Fruit fly (Drosophila melanogaster) whole organism, embryonic: ENCODE results near the gene PH4alphaPV.

Source experiments
- CG10274 ChIP-seq: fragments of 200-800 bp; sonication (Bioruptor generic); optimal IDR thresholded peaks from 3 replicates; lab custom pipeline; 2017; ENCODE audit warnings: missing biosample characterization, mild to moderate bottlenecking, missing genetic modification characterization
- CG11398 ChIP-seq: fragments of 200-800 bp; sonication (Bioruptor generic); optimal IDR thresholded peaks from 2 replicates; lab custom pipeline; 2016; ENCODE audit warnings: missing biosample characterization, missing genetic modification characterization
- CG12299 ChIP-seq: fragments of 200-800 bp; sonication (Bioruptor generic); optimal IDR thresholded peaks from 2 replicates; lab custom pipeline; 2018; ENCODE audit warnings: missing biosample characterization, mild to moderate bottlenecking, missing genetic modification characterization
- CG15073 ChIP-seq: fragments of 200-800 bp; sonication (Bioruptor generic); optimal IDR thresholded peaks from 2 replicates; lab custom pipeline; 2016; ENCODE audit warnings: missing biosample characterization, missing genetic modification characterization
- CG17328 ChIP-seq: fragments of 200-800 bp; sonication (Bioruptor generic); IDR thresholded peaks from 2 replicates; pipeline ENCODE4 v1.3.6; 2022; ENCODE audit warnings: missing biosample characterization, missing genetic modification characterization
- CG2202 ChIP-seq: fragments of 200-800 bp; sonication (Bioruptor generic); optimal IDR thresholded peaks from 2 replicates; lab custom pipeline; 2018; ENCODE audit warnings: missing biosample characterization, mild to moderate bottlenecking, missing genetic modification characterization
- CG3163 ChIP-seq: fragments of 200-800 bp; sonication (Bioruptor generic); optimal IDR thresholded peaks from 3 replicates; lab custom pipeline; 2016; ENCODE audit warnings: missing biosample characterization, missing genetic modification characterization
- CG32532 ChIP-seq: fragments of 200-800 bp; sonication (Bioruptor generic); IDR thresholded peaks from 2 replicates; pipeline ENCODE4 v1.3.6; 2022; ENCODE audit warnings: missing biosample characterization, missing genetic modification characterization
- CG32772 ChIP-seq: fragments of 200-800 bp; sonication (Bioruptor generic); IDR thresholded peaks from 2 replicates; pipeline ENCODE4 v1.3.6; 2022; ENCODE audit warnings: missing biosample characterization, missing genetic modification characterization
- CG4424 ChIP-seq: fragments of 200-800 bp; sonication (Bioruptor generic); optimal IDR thresholded peaks from 3 replicates; lab custom pipeline; 2016; ENCODE audit warnings: missing biosample characterization, missing genetic modification characterization
- CG6683 ChIP-seq: fragments of 200-800 bp; sonication (Bioruptor generic); optimal IDR thresholded peaks from 2 replicates; lab custom pipeline; 2017; ENCODE audit warnings: missing biosample characterization, mild to moderate bottlenecking, missing genetic modification characterization, missing genetic modification reagents
- CG7271 ChIP-seq: fragments of 200-800 bp; sonication (Bioruptor generic); optimal IDR thresholded peaks from 2 replicates; lab custom pipeline; 2018; ENCODE audit warnings: missing biosample characterization, mild to moderate bottlenecking, missing genetic modification characterization, moderate library complexity
- CG7556 ChIP-seq: fragments of 200-800 bp; sonication (Bioruptor generic); optimal IDR thresholded peaks from 2 replicates; lab custom pipeline; 2017; ENCODE audit warnings: missing biosample characterization, mild to moderate bottlenecking, missing genetic modification characterization
- CG7786 ChIP-seq: fragments of 200-800 bp; sonication (Bioruptor generic); optimal IDR thresholded peaks from 2 replicates; lab custom pipeline; 2016; ENCODE audit warnings: missing biosample characterization, missing genetic modification characterization
- CG8944 ChIP-seq: fragments of 200-800 bp; sonication (Bioruptor generic); optimal IDR thresholded peaks from 3 replicates; lab custom pipeline; 2016; ENCODE audit warnings: missing biosample characterization, missing genetic modification characterization
- CG9215 ChIP-seq: fragments of 200-800 bp; sonication (Bioruptor generic); IDR thresholded peaks from 2 replicates; pipeline ENCODE4 v1.3.6; 2022; ENCODE audit warnings: missing biosample characterization, missing genetic modification characterization
- CG9876 ChIP-seq: fragments of 200-800 bp; sonication (Bioruptor generic); optimal IDR thresholded peaks from 2 replicates; lab custom pipeline; 2016; ENCODE audit warnings: missing biosample characterization, missing genetic modification characterization
- CoRest ChIP-seq: fragments of 200-800 bp; sonication (Bioruptor generic); optimal IDR thresholded peaks from 3 replicates; lab custom pipeline; 2018; ENCODE audit warnings: missing biosample characterization, mild to moderate bottlenecking, missing genetic modification characterization, moderate library complexity
- Doc3 ChIP-seq: fragments of 200-800 bp; sonication (Bioruptor generic); IDR thresholded peaks from 3 replicates; pipeline ENCODE4 v1.3.6; 2022; ENCODE audit warnings: missing biosample characterization, missing genetic modification characterization; ENCODE audit not compliant: partially characterized antibody
- Elba2 ChIP-seq: fragments of 200-800 bp; sonication (Bioruptor generic); optimal IDR thresholded peaks from 3 replicates; lab custom pipeline; 2016; ENCODE audit warnings: missing biosample characterization, missing genetic modification characterization
- Ets97D ChIP-seq: fragments of 200-800 bp; sonication (Bioruptor generic); optimal IDR thresholded peaks from 3 replicates; lab custom pipeline; 2016; ENCODE audit warnings: missing biosample characterization, missing genetic modification characterization
- Gsc ChIP-seq: fragments of 200-800 bp; sonication (Bioruptor generic); IDR thresholded peaks from 2 replicates; pipeline ENCODE4 v1.3.6; 2022; ENCODE audit warnings: missing biosample characterization, missing genetic modification characterization
- H15 ChIP-seq: fragments of 200-800 bp; sonication (Bioruptor generic); IDR thresholded peaks from 3 replicates; pipeline ENCODE4 v1.3.6; 2022; ENCODE audit warnings: missing biosample characterization, missing genetic modification characterization
- HLH4C ChIP-seq: fragments of 200-800 bp; sonication (Bioruptor generic); IDR thresholded peaks from 3 replicates; pipeline ENCODE4 v1.3.6; 2022; ENCODE audit warnings: missing biosample characterization, missing genetic modification characterization; ENCODE audit not compliant: partially characterized antibody
- MESR4 ChIP-seq: fragments of 200-800 bp; sonication (Bioruptor generic); optimal IDR thresholded peaks from 2 replicates; lab custom pipeline; 2018; ENCODE audit warnings: missing biosample characterization, mild to moderate bottlenecking, missing genetic modification characterization, moderate library complexity
- MTF-1 ChIP-seq: fragments of 200-800 bp; sonication (Bioruptor generic); optimal IDR thresholded peaks from 2 replicates; lab custom pipeline; 2018; ENCODE audit warnings: missing biosample characterization, mild to moderate bottlenecking, missing genetic modification characterization, borderline replicate concordance
- Pdp1 ChIP-seq, 2 experiments: fragments of 200-800 bp; sonication (Bioruptor generic); optimal IDR thresholded peaks; 3 replicates each; lab custom pipeline; 2016; ENCODE audit warnings: missing biosample characterization in 2 of 2, missing genetic modification characterization in 2 of 2, mild to moderate bottlenecking in 1 of 2, moderate library complexity in 1 of 2
- ac ChIP-seq: fragments of 200-800 bp; sonication (Bioruptor generic); optimal IDR thresholded peaks from 3 replicates; lab custom pipeline; 2017; ENCODE audit warnings: missing biosample characterization, mild to moderate bottlenecking, missing genetic modification characterization
- amos ChIP-seq: fragments of 200-800 bp; sonication (Bioruptor generic); IDR thresholded peaks from 2 replicates; pipeline ENCODE4 v1.3.6; 2022; ENCODE audit warnings: missing biosample characterization, missing genetic modification characterization; ENCODE audit not compliant: partially characterized antibody
- ara ChIP-seq: fragments of 200-800 bp; sonication (Bioruptor generic); IDR thresholded peaks from 2 replicates; pipeline ENCODE4 v1.3.6; 2022; ENCODE audit warnings: missing biosample characterization, missing genetic modification characterization
- cg ChIP-seq: fragments of 200-800 bp; sonication (Bioruptor generic); optimal IDR thresholded peaks from 3 replicates; lab custom pipeline; 2019; ENCODE audit warnings: missing biosample characterization, mild to moderate bottlenecking, missing genetic modification characterization, moderate library complexity
- corto ChIP-seq: fragments of 200-800 bp; sonication (Bioruptor generic); optimal IDR thresholded peaks from 2 replicates; lab custom pipeline; 2016; ENCODE audit warnings: missing biosample characterization, mild to moderate bottlenecking, missing genetic modification characterization, moderate library complexity
- dimm ChIP-seq: fragments of 200-800 bp; sonication (Bioruptor generic); IDR thresholded peaks from 2 replicates; pipeline ENCODE4 v1.3.6; 2022; ENCODE audit warnings: missing biosample characterization, missing genetic modification characterization
- eyg ChIP-seq: fragments of 200-800 bp; sonication (Bioruptor generic); optimal IDR thresholded peaks from 3 replicates; lab custom pipeline; 2016; ENCODE audit warnings: missing biosample characterization, missing genetic modification characterization
- fd102C ChIP-seq: fragments of 200-800 bp; sonication (Bioruptor generic); optimal IDR thresholded peaks from 2 replicates; lab custom pipeline; 2018; ENCODE audit warnings: missing biosample characterization, mild to moderate bottlenecking, missing genetic modification characterization, moderate library complexity
- fd3F ChIP-seq: fragments of 200-800 bp; sonication (Bioruptor generic); optimal IDR thresholded peaks from 2 replicates; lab custom pipeline; 2018; ENCODE audit warnings: missing biosample characterization, mild to moderate bottlenecking, missing genetic modification characterization, moderate library complexity
- fru ChIP-seq: fragments of >200 bp; optimal IDR thresholded peaks from 2 replicates; lab custom pipeline; 2017
- fu2 ChIP-seq: fragments of 200-800 bp; sonication (Bioruptor generic); optimal IDR thresholded peaks from 2 replicates; lab custom pipeline; 2016; ENCODE audit warnings: missing biosample characterization, missing genetic modification characterization
- grau ChIP-seq: fragments of 200-800 bp; optimal IDR thresholded peaks from 3 replicates; lab custom pipeline; 2019; ENCODE audit warnings: missing biosample characterization, mild to moderate bottlenecking, missing genetic modification characterization, moderate library complexity
- grn ChIP-seq: fragments of 200-800 bp; sonication (Bioruptor generic); optimal IDR thresholded peaks from 3 replicates; lab custom pipeline; 2017; ENCODE audit warnings: missing biosample characterization, missing genetic modification characterization
- ham ChIP-seq: fragments of 200-800 bp; sonication (Bioruptor generic); IDR thresholded peaks from 2 replicates; pipeline ENCODE4 v1.3.6; 2022; ENCODE audit warnings: missing biosample characterization, missing genetic modification characterization
- jing ChIP-seq: fragments of 200-800 bp; sonication (Bioruptor generic); optimal IDR thresholded peaks from 2 replicates; lab custom pipeline; 2018; ENCODE audit warnings: missing biosample characterization, mild to moderate bottlenecking, missing genetic modification characterization
- klu ChIP-seq: fragments of 200-800 bp; sonication (Bioruptor generic); IDR thresholded peaks from 2 replicates; pipeline ENCODE4 v1.3.6; 2022; ENCODE audit warnings: missing biosample characterization, missing genetic modification characterization
- lmd ChIP-seq: fragments of 200-800 bp; sonication (Bioruptor generic); IDR thresholded peaks from 2 replicates; pipeline ENCODE4 v1.3.6; 2022; ENCODE audit warnings: missing biosample characterization, missing genetic modification characterization
- nerfin-2 ChIP-seq: fragments of 200-800 bp; sonication (Bioruptor generic); IDR thresholded peaks from 2 replicates; pipeline ENCODE4 v1.3.6; 2022; ENCODE audit warnings: missing biosample characterization, missing genetic modification characterization; ENCODE audit not compliant: partially characterized antibody
- nmo ChIP-seq: fragments of 200-800 bp; sonication (Bioruptor generic); optimal IDR thresholded peaks from 2 replicates; lab custom pipeline; 2018; ENCODE audit warnings: missing biosample characterization, mild to moderate bottlenecking, missing genetic modification characterization, moderate library complexity
- salm ChIP-seq: fragments of 200-800 bp; sonication (Bioruptor generic); optimal IDR thresholded peaks from 2 replicates; lab custom pipeline; 2018; ENCODE audit warnings: missing biosample characterization, mild to moderate bottlenecking, missing genetic modification characterization
- sd ChIP-seq: fragments of 200-800 bp; sonication (Bioruptor generic); optimal IDR thresholded peaks from 3 replicates; lab custom pipeline; 2018; ENCODE audit warnings: missing biosample characterization, mild to moderate bottlenecking, missing genetic modification characterization, moderate library complexity
- tio ChIP-seq: fragments of 200-800 bp; sonication (Bioruptor generic); optimal IDR thresholded peaks from 2 replicates; lab custom pipeline; 2017; ENCODE audit warnings: missing biosample characterization, missing genetic modification characterization, inconsistent platforms

The PH4alphaPV gene

dm6 chr3R:30601440-30602256 is 46.7 kb downstream of the PH4alphaPV start, which contains the start of the genes CG2246 and CG31021:
Gene CG2246, minus strand, starts transcription at chr3R:30601489.
Gene CG31021, plus strand, starts transcription at chr3R:30602206.
- TF ChIP-seq CG7786 (peak; percentile 56), CG7271 (tag; lab: Kevin White, UChicago) (no peak), CG9215 (GFP tag; lab: Robert Waterston, UW) (peak; percentile 60), Ets97D (GFP tag; lab: Kevin White, UChicago) (peak; percentile 86), salm (tag; lab: Kevin White, UChicago) (no peak), eyg (no peak), CoRest (tag; lab: Kevin White, UChicago) (peak; percentile 70), nerfin-2 (peak; percentile 71), fru (lab: Kevin White, UChicago) (no peak), CG8944 (peak; percentile 66), amos (GFP tag; lab: Robert Waterston, UW) (peak; percentile 92), dimm (no peak), CG9876 (GFP tag; lab: Kevin White, UChicago) (peak; percentile 63), CG4424 (GFP tag; lab: Kevin White, UChicago) (peak; percentile 21), CG10274 (GFP tag; lab: Kevin White, UChicago) (no peak), CG11398 (GFP tag; lab: Kevin White, UChicago) (no peak), jing (no peak), CG32772 (GFP tag; lab: Robert Waterston, UW) (peak; percentile 43), nmo (GFP tag; lab: Kevin White, UChicago) (peak; percentile 64), MTF-1 (no peak), tio (GFP tag; lab: Kevin White, UChicago) (peak; percentile 11), CG7556 (GFP tag; lab: Kevin White, UChicago) (peak; percentile 31), CG17328 (peak; percentile 51), lmd (peak; percentile 36; the same call in 1 of the 2 replicates), fd3F (GFP tag; lab: Kevin White, UChicago) (no peak), Elba2 (GFP tag; lab: Kevin White, UChicago) (no peak), MESR4 (GFP tag; lab: Kevin White, UChicago) (peak; percentile 9), CG2202 (no peak), Pdp1 (GFP tag; optimal IDR thresholded peaks at IDR 0.05; lab: Kevin White, UChicago) (peak; percentile 61 to 66), klu (GFP tag; lab: Robert Waterston, UW) (peak; percentile 39; the same call in 1 of the 2 replicates), H15 (GFP tag; lab: Robert Waterston, UW) (no peak), Doc3 (GFP tag; lab: Robert Waterston, UW) (peak; percentile 69), ham (GFP tag; lab: Robert Waterston, UW) (no peak), grau (tag; lab: Kevin White, UChicago) (peak; percentile 45), CG32532 (GFP tag; lab: Robert Waterston, UW) (peak; percentile 72), CG3163 (peak; percentile 58), sd (tag; lab: Kevin White, UChicago) (no peak), CG15073 (no peak), corto (GFP tag; lab: Kevin White, UChicago) (peak; percentile 4), cg (GFP tag; lab: Kevin White, UChicago) (no peak), CG12299 (peak; percentile 15), fu2 (GFP tag; lab: Kevin White, UChicago) (peak; percentile 62), CG6683 (no peak), fd102C (GFP tag; lab: Kevin White, UChicago) (no peak), Gsc (no peak), HLH4C (GFP tag; lab: Robert Waterston, UW) (peak; percentile 71), grn (peak; percentile 43), ara (GFP tag; lab: Robert Waterston, UW) (peak; percentile 42; the same call in 1 of the 2 replicates), ac (GFP tag; lab: Kevin White, UChicago) (no peak)
